Fruit fly (Drosophila melanogaster) whole organism, prepupa: ENCODE results near the gene ich.

ENCODE experiments used
- Blimp-1 ChIP-seq: fragments of 200-800 bp; sonication (Bioruptor generic); optimal IDR thresholded peaks from 3 replicates; lab custom pipeline; 2017; ENCODE audit warnings: missing biosample characterization, missing genetic modification characterization, mild to moderate bottlenecking, moderate library complexity, missing genetic modification reagents
- CG10631 ChIP-seq: fragments of 200-800 bp; sonication (Bioruptor generic); optimal IDR thresholded peaks from 2 replicates; lab custom pipeline; 2016; ENCODE audit warnings: missing biosample characterization, missing genetic modification characterization
- CG10669 ChIP-seq: fragments of 200-800 bp; sonication (Bioruptor generic); optimal IDR thresholded peaks from 3 replicates; lab custom pipeline; 2018; ENCODE audit warnings: missing biosample characterization, mild to moderate bottlenecking, missing genetic modification characterization, moderate library complexity
- CG11294 ChIP-seq: fragments of 200-800 bp; sonication (Bioruptor generic); IDR thresholded peaks from 2 replicates; pipeline ENCODE4 v1.3.6; 2022; ENCODE audit warnings: missing biosample characterization, missing genetic modification characterization
- CG11762 ChIP-seq: fragments of 200-800 bp; sonication (Bioruptor generic); optimal IDR thresholded peaks from 3 replicates; lab custom pipeline; 2016; ENCODE audit warnings: missing biosample characterization, missing genetic modification characterization; ENCODE audit not compliant: insufficient read depth
- CG11902 ChIP-seq: fragments of 200-800 bp; sonication (Bioruptor generic); optimal IDR thresholded peaks from 3 replicates; lab custom pipeline; 2016; ENCODE audit warnings: missing biosample characterization, missing genetic modification characterization
- CG1621 ChIP-seq: fragments of 200-800 bp; sonication (Bioruptor generic); optimal IDR thresholded peaks from 3 replicates; lab custom pipeline; 2018; ENCODE audit warnings: missing biosample characterization, mild to moderate bottlenecking, missing genetic modification characterization
- CG16779 ChIP-seq: fragments of 200-800 bp; sonication (Bioruptor generic); optimal IDR thresholded peaks from 3 replicates; lab custom pipeline; 2017; ENCODE audit warnings: missing biosample characterization, mild to moderate bottlenecking, missing genetic modification characterization
- CG3032 ChIP-seq: fragments of 200-800 bp; optimal IDR thresholded peaks from 2 replicates; lab custom pipeline; 2019; ENCODE audit warnings: missing biosample characterization, mild to moderate bottlenecking, missing genetic modification characterization, moderate library complexity
- CG31627 ChIP-seq: fragments of 200-800 bp; sonication (Bioruptor generic); optimal IDR thresholded peaks from 3 replicates; lab custom pipeline; 2016; ENCODE audit warnings: missing biosample characterization, missing genetic modification characterization
- CG32006 ChIP-seq: fragments of 200-800 bp; sonication (Bioruptor generic); optimal IDR thresholded peaks from 3 replicates; lab custom pipeline; 2017; ENCODE audit warnings: missing biosample characterization, mild to moderate bottlenecking, missing genetic modification characterization
- CG34406 ChIP-seq: fragments of 200-800 bp; sonication (Bioruptor generic); optimal IDR thresholded peaks from 3 replicates; lab custom pipeline; 2016; ENCODE audit warnings: missing biosample characterization, missing genetic modification characterization
- CG4318 ChIP-seq: fragments of 200-800 bp; sonication (Bioruptor generic); optimal IDR thresholded peaks from 3 replicates; lab custom pipeline; 2017; ENCODE audit warnings: missing biosample characterization, mild to moderate bottlenecking, missing genetic modification characterization
- CG6163 ChIP-seq: fragments of 200-800 bp; sonication (Bioruptor generic); IDR thresholded peaks from 3 replicates; pipeline ENCODE4 v1.3.6; 2022; ENCODE audit warnings: missing biosample characterization, missing genetic modification characterization
- CG6276 ChIP-seq: fragments of 200-800 bp; sonication (Bioruptor generic); optimal IDR thresholded peaks from 2 replicates; lab custom pipeline; 2017; ENCODE audit warnings: missing biosample characterization, mild to moderate bottlenecking, missing genetic modification characterization
- CG6792 ChIP-seq: fragments of 200-800 bp; sonication (Bioruptor generic); optimal IDR thresholded peaks from 3 replicates; lab custom pipeline; 2016; ENCODE audit warnings: missing biosample characterization, missing genetic modification characterization
- CG6808 ChIP-seq: fragments of 200-800 bp; sonication (Bioruptor generic); optimal IDR thresholded peaks from 3 replicates; lab custom pipeline; 2017; ENCODE audit warnings: missing biosample characterization, missing genetic modification characterization, mild to moderate bottlenecking, moderate library complexity, missing genetic modification reagents
- CG6854 ChIP-seq: fragments of 200-800 bp; sonication (Bioruptor generic); optimal IDR thresholded peaks from 2 replicates; lab custom pipeline; 2017; ENCODE audit warnings: missing biosample characterization, mild to moderate bottlenecking, missing genetic modification characterization
- CG7368 ChIP-seq: fragments of 200-800 bp; sonication (Bioruptor generic); optimal IDR thresholded peaks from 3 replicates; lab custom pipeline; 2016; ENCODE audit warnings: missing biosample characterization, missing genetic modification characterization
- CG8119 ChIP-seq: fragments of 200-800 bp; sonication (Bioruptor generic); IDR thresholded peaks from 3 replicates; pipeline ENCODE4 v1.3.6; 2022; ENCODE audit warnings: missing biosample characterization, missing genetic modification characterization
- CG8319 ChIP-seq: fragments of 200-800 bp; sonication (Bioruptor generic); optimal IDR thresholded peaks from 3 replicates; lab custom pipeline; 2016; ENCODE audit warnings: missing biosample characterization, missing genetic modification characterization
- CG8632 ChIP-seq: fragments of 200-800 bp; sonication (Bioruptor generic); optimal IDR thresholded peaks from 3 replicates; lab custom pipeline; 2016; ENCODE audit warnings: missing biosample characterization, missing genetic modification characterization
- CG9139 ChIP-seq: fragments of 200-800 bp; sonication (Bioruptor generic); optimal IDR thresholded peaks from 3 replicates; lab custom pipeline; 2017; ENCODE audit warnings: missing biosample characterization, mild to moderate bottlenecking, missing genetic modification characterization
- Eip78C ChIP-seq: fragments of 200-800 bp; sonication (Bioruptor generic); peaks from one replicate; lab custom pipeline; 2016; ENCODE audit warnings: missing biosample characterization, missing genetic modification characterization
- Eip93F ChIP-seq: fragments of 200-800 bp; sonication (Bioruptor generic); optimal IDR thresholded peaks from 2 replicates; lab custom pipeline; 2016; ENCODE audit warnings: missing biosample characterization, mild to moderate bottlenecking, missing genetic modification characterization
- Ets21C ChIP-seq: fragments of 200-800 bp; sonication (Bioruptor generic); optimal IDR thresholded peaks from 3 replicates; lab custom pipeline; 2016; ENCODE audit warnings: missing biosample characterization, missing genetic modification characterization
- Ets96B ChIP-seq: fragments of 200-800 bp; optimal IDR thresholded peaks from 2 replicates; lab custom pipeline; 2019; ENCODE audit warnings: missing biosample characterization, mild to moderate bottlenecking, missing genetic modification characterization, moderate library complexity
- Hr38 ChIP-seq: sonication (Bioruptor generic); optimal IDR thresholded peaks from 2 replicates; lab custom pipeline; 2016; ENCODE audit warnings: missing biosample characterization, missing genetic modification characterization
- Hr39 ChIP-seq: fragments of 200-800 bp; sonication (Bioruptor generic); optimal IDR thresholded peaks from 2 replicates; lab custom pipeline; 2016; ENCODE audit warnings: missing biosample characterization, missing genetic modification characterization
- Hr4 ChIP-seq: fragments of 200-800 bp; sonication (Bioruptor generic); optimal IDR thresholded peaks from 3 replicates; lab custom pipeline; 2016; ENCODE audit warnings: missing biosample characterization, missing genetic modification characterization
- Lpt ChIP-seq: fragments of 200-800 bp; sonication (Bioruptor generic); optimal IDR thresholded peaks from 3 replicates; lab custom pipeline; 2016; ENCODE audit warnings: missing biosample characterization, missing genetic modification characterization
- OdsH ChIP-seq: fragments of 200-800 bp; sonication (Bioruptor generic); optimal IDR thresholded peaks from 3 replicates; lab custom pipeline; 2016; ENCODE audit warnings: missing biosample characterization, missing genetic modification characterization
- Sox102F ChIP-seq: fragments of 200-800 bp; sonication (Bioruptor generic); optimal IDR thresholded peaks from 2 replicates; lab custom pipeline; 2016; ENCODE audit warnings: missing biosample characterization, mild to moderate bottlenecking, missing genetic modification characterization
- Sox14 ChIP-seq: fragments of 200-800 bp; sonication (Bioruptor generic); optimal IDR thresholded peaks from 3 replicates; lab custom pipeline; 2016; ENCODE audit warnings: missing biosample characterization, missing genetic modification characterization
- achi ChIP-seq: fragments of 200-800 bp; sonication (Bioruptor generic); optimal IDR thresholded peaks from 3 replicates; lab custom pipeline; 2016; ENCODE audit warnings: missing biosample characterization, missing genetic modification characterization
- cyc ChIP-seq: fragments of 200-800 bp; sonication (Bioruptor generic); optimal IDR thresholded peaks from 3 replicates; lab custom pipeline; 2016; ENCODE audit warnings: missing biosample characterization, missing genetic modification characterization
- dac ChIP-seq: fragments of 200-800 bp; sonication (Bioruptor generic); optimal IDR thresholded peaks from 2 replicates; lab custom pipeline; 2017; ENCODE audit warnings: missing biosample characterization, mild to moderate bottlenecking, missing genetic modification characterization
- dsx ChIP-seq: fragments of 200-800 bp; optimal IDR thresholded peaks from 3 replicates; lab custom pipeline; 2019; ENCODE audit warnings: missing biosample characterization, mild to moderate bottlenecking, missing genetic modification characterization, moderate library complexity; ENCODE audit not compliant: poor library complexity, severe bottlenecking
- eg ChIP-seq: fragments of 200-800 bp; sonication (Bioruptor generic); IDR thresholded peaks from 3 replicates; pipeline ENCODE4 v1.3.6; 2022; ENCODE audit warnings: missing biosample characterization, missing genetic modification characterization
- esn ChIP-seq: fragments of 200-800 bp; sonication (Bioruptor generic); optimal IDR thresholded peaks from 2 replicates; lab custom pipeline; 2016; ENCODE audit warnings: missing biosample characterization, mild to moderate bottlenecking, missing genetic modification characterization, moderate library complexity
- fd59A ChIP-seq: fragments of 200-800 bp; sonication (Bioruptor generic); optimal IDR thresholded peaks from 2 replicates; lab custom pipeline; 2017; ENCODE audit warnings: missing biosample characterization, mild to moderate bottlenecking, missing genetic modification characterization, missing genetic modification reagents
- fd85E ChIP-seq: fragments of 200-800 bp; sonication (Bioruptor generic); optimal IDR thresholded peaks from 3 replicates; lab custom pipeline; 2016; ENCODE audit warnings: missing biosample characterization, missing genetic modification characterization
- fkh ChIP-seq: fragments of 200-800 bp; sonication (Bioruptor generic); optimal IDR thresholded peaks from 3 replicates; lab custom pipeline; 2017; ENCODE audit warnings: missing biosample characterization, mild to moderate bottlenecking, missing genetic modification characterization, moderate library complexity
- lz ChIP-seq: fragments of 200-800 bp; sonication (Bioruptor generic); optimal IDR thresholded peaks from 3 replicates; lab custom pipeline; 2016; ENCODE audit warnings: missing biosample characterization, missing genetic modification characterization
- net ChIP-seq: fragments of 200-800 bp; sonication (Bioruptor generic); optimal IDR thresholded peaks from 3 replicates; lab custom pipeline; 2016; ENCODE audit warnings: missing biosample characterization, missing genetic modification characterization
- salr ChIP-seq, 2 experiments: fragments of 200-800 bp; sonication (Bioruptor generic); optimal IDR thresholded peaks; 3 replicates each; lab custom pipeline; 2016 to 2018; ENCODE audit warnings: missing biosample characterization in 2 of 2, missing genetic modification characterization in 2 of 2, mild to moderate bottlenecking in 1 of 2
- spab ChIP-seq: fragments of 200-800 bp; sonication (Bioruptor generic); optimal IDR thresholded peaks from 2 replicates; lab custom pipeline; 2017; ENCODE audit warnings: missing biosample characterization, mild to moderate bottlenecking, missing genetic modification characterization, missing genetic modification reagents
- ss ChIP-seq, 2 experiments: fragments of 200-800 bp; sonication (Bioruptor generic); optimal IDR thresholded peaks; 2 replicates in 1 of 2; 3 replicates in 1 of 2; lab custom pipeline; 2017 to 2018; ENCODE audit warnings: mild to moderate bottlenecking in 2 of 2, missing biosample characterization in 2 of 2, missing genetic modification characterization in 2 of 2, moderate library complexity in 1 of 2
- svp ChIP-seq: fragments of 200-800 bp; sonication (Bioruptor generic); peaks from one replicate; lab custom pipeline; 2016; ENCODE audit warnings: missing biosample characterization, missing genetic modification characterization
- topi ChIP-seq: fragments of 200-800 bp; sonication (Bioruptor generic); optimal IDR thresholded peaks from 3 replicates; lab custom pipeline; 2016; ENCODE audit warnings: missing biosample characterization, missing genetic modification characterization
- vri ChIP-seq: fragments of 200-800 bp; sonication (Bioruptor generic); optimal IDR thresholded peaks from 3 replicates; lab custom pipeline; 2016; ENCODE audit warnings: missing biosample characterization, mild to moderate bottlenecking, missing genetic modification characterization

ich gene

dm6 chr3R:8947757-8948428 is 14.9 kb downstream of the ich start:
- TF ChIP-seq Ets96B (tag; lab: Kevin White, UChicago) = peak; percentile 2
- TF ChIP-seq Lpt = peak; percentile 35
- TF ChIP-seq CG6163 (GFP tag; lab: Robert Waterston, UW) = 0 out of 3 replicates have a peak, but pooled peaks have one; percentile 19
- no peak for TF ChIP-seq esn (GFP tag; lab: Kevin White, UChicago)
- no peak for TF ChIP-seq CG8319 (GFP tag; lab: Kevin White, UChicago)
- TF ChIP-seq achi (GFP tag; lab: Kevin White, UChicago) = peak; percentile 29
- TF ChIP-seq cyc (GFP tag; lab: Kevin White, UChicago) = no peak
- TF ChIP-seq CG1621 (tag; lab: Kevin White, UChicago) = no peak
- no peak for TF ChIP-seq CG10669 (GFP tag; lab: Kevin White, UChicago)
- TF ChIP-seq vri (GFP tag; lab: Kevin White, UChicago) = no peak
- peak; percentile 81; the same call in 2 of the 3 replicates for TF ChIP-seq CG8119 (GFP tag; lab: Robert Waterston, UW)
- TF ChIP-seq Ets21C (GFP tag; lab: Kevin White, UChicago) = no peak
- no peak for TF ChIP-seq CG8632 (GFP tag; lab: Kevin White, UChicago)
- no peak for TF ChIP-seq spab (GFP tag; lab: Kevin White, UChicago)
- TF ChIP-seq Sox14 = no peak
- no peak for TF ChIP-seq Blimp-1 (GFP tag; lab: Kevin White, UChicago)
- peak; percentile 52; the same call in 2 of the 3 replicates for TF ChIP-seq eg
- TF ChIP-seq CG9139 (GFP tag; lab: Kevin White, UChicago) = no peak
- TF ChIP-seq salr (GFP tag; optimal IDR thresholded peaks at IDR 0.05; lab: Kevin White, UChicago) = peak in 1 of 2 experiments; percentile 30
- TF ChIP-seq dac (GFP tag; lab: Kevin White, UChicago) = no peak
- no peak for TF ChIP-seq CG6854
- TF ChIP-seq CG7368 (GFP tag; lab: Kevin White, UChicago) = no peak
- no peak for TF ChIP-seq CG11902 (GFP tag; lab: Kevin White, UChicago)
- TF ChIP-seq fkh (GFP tag; lab: Kevin White, UChicago) = no peak
- TF ChIP-seq CG6792 = no peak
- no peak for TF ChIP-seq Hr39 (GFP tag; lab: Kevin White, UChicago)
- TF ChIP-seq Hr4 (GFP tag; lab: Kevin White, UChicago) = peak; percentile 53
- no peak for TF ChIP-seq CG6808
- TF ChIP-seq OdsH (GFP tag; lab: Kevin White, UChicago) = peak; percentile 32
- TF ChIP-seq CG16779 (tag; lab: Kevin White, UChicago) = no peak
- peak in 1 of 2 experiments; percentile 37 for TF ChIP-seq ss (GFP tag; optimal IDR thresholded peaks at IDR 0.05; lab: Kevin White, UChicago)
- TF ChIP-seq CG34406 = no peak
- no peak for TF ChIP-seq lz
- peak; percentile 64 for TF ChIP-seq CG4318 (GFP tag; lab: Kevin White, UChicago)
- no peak for TF ChIP-seq Hr38
- TF ChIP-seq CG11294 (GFP tag; lab: Robert Waterston, UW) = no peak
- TF ChIP-seq Sox102F (GFP tag; lab: Kevin White, UChicago) = no peak
- no peak for TF ChIP-seq fd85E
- TF ChIP-seq Eip78C (GFP tag; lab: Kevin White, UChicago) = peak; percentile 52
- peak; percentile 2 for TF ChIP-seq CG10631
- no peak for TF ChIP-seq CG31627 (GFP tag; lab: Kevin White, UChicago)
- no peak for TF ChIP-seq svp
- TF ChIP-seq Eip93F (GFP tag; lab: Kevin White, UChicago) = no peak
- TF ChIP-seq CG32006 = peak; percentile 87
- TF ChIP-seq net (GFP tag; lab: Kevin White, UChicago) = no peak
- TF ChIP-seq CG3032 (tag; lab: Kevin White, UChicago) = peak; percentile 11
- peak; percentile 60 for TF ChIP-seq CG6276 (GFP tag; lab: Kevin White, UChicago)
- TF ChIP-seq dsx (GFP tag; lab: Kevin White, UChicago) = peak; percentile 24
- TF ChIP-seq topi (GFP tag; lab: Kevin White, UChicago) = no peak
- no peak for TF ChIP-seq fd59A (GFP tag; lab: Kevin White, UChicago)
- TF ChIP-seq CG11762 = no peak
